Fruit fly (Drosophila melanogaster) whole organism, embryonic: ENCODE results near the gene CG33514.

Source experiments
- ATbp ChIP-seq: fragments of 200-800 bp; sonication (Bioruptor generic); optimal IDR thresholded peaks from 2 replicates; lab custom pipeline; 2017; ENCODE audit warnings: missing biosample characterization, mild to moderate bottlenecking, missing genetic modification characterization, missing genetic modification reagents
- Ada2b ChIP-seq: fragments of 200-800 bp; sonication (Bioruptor generic); IDR thresholded peaks from 2 replicates; pipeline ENCODE4 v1.3.6; 2022; ENCODE audit warnings: missing biosample characterization, missing genetic modification characterization
- Antp ChIP-seq: fragments of 200-800 bp; sonication (Bioruptor generic); optimal IDR thresholded peaks from 3 replicates; lab custom pipeline; 2016; ENCODE audit warnings: missing biosample characterization, missing genetic modification characterization
- Atf3 ChIP-seq: fragments of 200-800 bp; sonication (Bioruptor generic); optimal IDR thresholded peaks from 3 replicates; lab custom pipeline; 2016; ENCODE audit warnings: missing biosample characterization, missing genetic modification characterization
- BtbVII ChIP-seq: fragments of 200-800 bp; sonication (Bioruptor generic); optimal IDR thresholded peaks from 3 replicates; lab custom pipeline; 2017; ENCODE audit warnings: missing biosample characterization, mild to moderate bottlenecking, missing genetic modification characterization
- CG12659 ChIP-seq: fragments of 200-800 bp; sonication (Bioruptor generic); optimal IDR thresholded peaks from 3 replicates; lab custom pipeline; 2017; ENCODE audit warnings: mild to moderate bottlenecking, missing biosample characterization, missing genetic modification reagents, missing genetic modification characterization
- CG15269 ChIP-seq: fragments of 200-800 bp; sonication (Bioruptor generic); optimal IDR thresholded peaks from 2 replicates; lab custom pipeline; 2018; ENCODE audit warnings: missing biosample characterization, mild to moderate bottlenecking, missing genetic modification characterization, moderate library complexity
- CG15514 ChIP-seq: fragments of 200-800 bp; sonication (Bioruptor generic); optimal IDR thresholded peaks from 3 replicates; lab custom pipeline; 2017; ENCODE audit warnings: missing biosample characterization, missing genetic modification characterization, mild to moderate bottlenecking, moderate library complexity, missing genetic modification reagents
- CG1792 ChIP-seq: fragments of 200-800 bp; sonication (Bioruptor generic); optimal IDR thresholded peaks from 2 replicates; lab custom pipeline; 2016; ENCODE audit warnings: missing biosample characterization, missing genetic modification characterization
- CG2120 ChIP-seq: fragments of 200-800 bp; sonication (Bioruptor generic); optimal IDR thresholded peaks from 3 replicates; lab custom pipeline; 2016; ENCODE audit warnings: missing biosample characterization, missing genetic modification characterization
- CG30403 ChIP-seq: fragments of 200-800 bp; sonication (Bioruptor generic); optimal IDR thresholded peaks from 3 replicates; lab custom pipeline; 2016; ENCODE audit warnings: missing biosample characterization, missing genetic modification characterization
- CG31224 ChIP-seq: fragments of 200-800 bp; sonication (Bioruptor generic); IDR thresholded peaks from 2 replicates; pipeline ENCODE4 v1.3.6; 2022; ENCODE audit warnings: missing biosample characterization, missing genetic modification characterization
- CG31441 ChIP-seq: fragments of 200-800 bp; sonication (Bioruptor generic); IDR thresholded peaks from 2 replicates; pipeline ENCODE4 v1.3.6; 2022; ENCODE audit warnings: missing biosample characterization, missing genetic modification characterization
- CG6813 ChIP-seq: fragments of 200-800 bp; sonication (Bioruptor generic); optimal IDR thresholded peaks from 2 replicates; lab custom pipeline; 2017; ENCODE audit warnings: missing biosample characterization, missing genetic modification characterization, mild to moderate bottlenecking, moderate library complexity, missing genetic modification reagents
- CG7357 ChIP-seq: fragments of 200-800 bp; sonication (Bioruptor generic); IDR thresholded peaks from 3 replicates; pipeline ENCODE4 v1.3.6; 2022; ENCODE audit warnings: missing biosample characterization, missing genetic modification characterization
- CG7987 ChIP-seq: fragments of 200-800 bp; sonication (Bioruptor generic); optimal IDR thresholded peaks from 2 replicates; lab custom pipeline; 2018; ENCODE audit warnings: missing biosample characterization, mild to moderate bottlenecking, missing genetic modification characterization, moderate library complexity
- CG8290 ChIP-seq, 3 experiments: fragments of 200-800 bp; sonication (Bioruptor generic); optimal IDR thresholded peaks; 2 replicates each; lab custom pipeline; 2016 to 2019; ENCODE audit warnings: missing biosample characterization in 3 of 3, missing genetic modification characterization in 3 of 3, mild to moderate bottlenecking in 2 of 3, moderate library complexity in 1 of 3
- CG9215 ChIP-seq: fragments of 200-800 bp; sonication (Bioruptor generic); IDR thresholded peaks from 2 replicates; pipeline ENCODE4 v1.3.6; 2022; ENCODE audit warnings: missing biosample characterization, missing genetic modification characterization
- CG9609 ChIP-seq: fragments of 200-800 bp; sonication (Bioruptor generic); optimal IDR thresholded peaks from 3 replicates; lab custom pipeline; 2016; ENCODE audit warnings: missing biosample characterization, missing genetic modification characterization
- CG9797 ChIP-seq: fragments of 200-800 bp; sonication (Bioruptor generic); optimal IDR thresholded peaks from 3 replicates; lab custom pipeline; 2018; ENCODE audit warnings: missing biosample characterization, mild to moderate bottlenecking, missing genetic modification characterization
- CG9817 ChIP-seq: fragments of 200-800 bp; sonication (Bioruptor generic); optimal IDR thresholded peaks from 2 replicates; lab custom pipeline; 2018; ENCODE audit warnings: missing biosample characterization, mild to moderate bottlenecking, missing genetic modification characterization, moderate library complexity
- D ChIP-seq, 2 experiments: fragments of 200-800 bp in 1 of 2; fragments of >200 bp in 1 of 2; sonication (Bioruptor generic) in 1 of 2; optimal IDR thresholded peaks; 2 replicates in 1 of 2; 3 replicates in 1 of 2; lab custom pipeline; 2017; ENCODE audit warnings: mild to moderate bottlenecking in 1 of 2, missing biosample characterization in 1 of 2, missing genetic modification characterization in 1 of 2, missing genetic modification reagents in 1 of 2
- Dref ChIP-seq: fragments of 200-800 bp; sonication (Bioruptor generic); IDR thresholded peaks from 2 replicates; pipeline ENCODE4 v1.3.6; 2022; ENCODE audit warnings: missing biosample characterization, missing genetic modification characterization
- Ets65A ChIP-seq: fragments of 200-800 bp; sonication (Bioruptor generic); peaks from one replicate; lab custom pipeline; 2016; ENCODE audit warnings: missing biosample characterization, missing genetic modification characterization
- HHEX ChIP-seq: fragments of 200-800 bp; sonication (Bioruptor generic); optimal IDR thresholded peaks from 3 replicates; lab custom pipeline; 2017; ENCODE audit warnings: missing biosample characterization, mild to moderate bottlenecking, missing genetic modification characterization, missing genetic modification reagents
- MTF-1 ChIP-seq: fragments of 200-800 bp; sonication (Bioruptor generic); optimal IDR thresholded peaks from 2 replicates; lab custom pipeline; 2018; ENCODE audit warnings: missing biosample characterization, mild to moderate bottlenecking, missing genetic modification characterization, borderline replicate concordance
- Mrtf ChIP-seq: fragments of 200-800 bp; sonication (Bioruptor generic); IDR thresholded peaks from 3 replicates; pipeline ENCODE4 v1.3.6; 2022; ENCODE audit warnings: missing biosample characterization, missing genetic modification characterization
- NC2β ChIP-seq: fragments of 200-800 bp; sonication (Bioruptor generic); optimal IDR thresholded peaks from 2 replicates; lab custom pipeline; 2016; ENCODE audit warnings: missing biosample characterization, missing genetic modification characterization
- NFAT ChIP-seq: fragments of 200-800 bp; sonication (Bioruptor generic); IDR thresholded peaks from 2 replicates; pipeline ENCODE4 v1.3.6; 2022; ENCODE audit warnings: missing biosample characterization, missing genetic modification characterization
- Opbp ChIP-seq: fragments of 200-800 bp; sonication (Bioruptor generic); IDR thresholded peaks from 3 replicates; pipeline ENCODE4 v1.3.6; 2022; ENCODE audit warnings: missing biosample characterization, missing genetic modification characterization; ENCODE audit not compliant: partially characterized antibody
- Pdp1 ChIP-seq, 2 experiments: fragments of 200-800 bp; sonication (Bioruptor generic); optimal IDR thresholded peaks; 3 replicates each; lab custom pipeline; 2016; ENCODE audit warnings: missing biosample characterization in 2 of 2, missing genetic modification characterization in 2 of 2, mild to moderate bottlenecking in 1 of 2, moderate library complexity in 1 of 2
- Xbp1 ChIP-seq: fragments of 200-800 bp; sonication (Bioruptor generic); optimal IDR thresholded peaks from 3 replicates; lab custom pipeline; 2016; ENCODE audit warnings: missing biosample characterization, mild to moderate bottlenecking, missing genetic modification characterization
- ara ChIP-seq: fragments of 200-800 bp; sonication (Bioruptor generic); IDR thresholded peaks from 2 replicates; pipeline ENCODE4 v1.3.6; 2022; ENCODE audit warnings: missing biosample characterization, missing genetic modification characterization
- bab2 ChIP-seq: fragments of 200-800 bp; sonication (Bioruptor generic); optimal IDR thresholded peaks from 2 replicates; lab custom pipeline; 2016; ENCODE audit warnings: missing biosample characterization, missing genetic modification characterization
- bsh ChIP-seq, 2 experiments: fragments of 200-800 bp; sonication (Bioruptor generic); optimal IDR thresholded peaks; 2 replicates each; lab custom pipeline; 2017 to 2018; ENCODE audit warnings: mild to moderate bottlenecking in 2 of 2, missing biosample characterization in 2 of 2, missing genetic modification characterization in 2 of 2, moderate library complexity in 1 of 2
- btn ChIP-seq: fragments of 200-800 bp; sonication (Bioruptor generic); optimal IDR thresholded peaks from 2 replicates; lab custom pipeline; 2016; ENCODE audit warnings: missing biosample characterization, missing genetic modification characterization
- chif ChIP-seq, 2 experiments: fragments of 200-800 bp; sonication (Bioruptor generic); optimal IDR thresholded peaks; 3 replicates each; lab custom pipeline; 2016; ENCODE audit warnings: missing biosample characterization in 2 of 2, missing genetic modification characterization in 2 of 2
- ci ChIP-seq: fragments of 200-800 bp; sonication (Bioruptor generic); IDR thresholded peaks from 3 replicates; pipeline ENCODE4 v1.3.6; 2022; ENCODE audit warnings: missing biosample characterization, missing genetic modification characterization
- dmrt99B ChIP-seq: fragments of 200-800 bp; sonication (Bioruptor generic); optimal IDR thresholded peaks from 2 replicates; lab custom pipeline; 2018; ENCODE audit warnings: missing biosample characterization, mild to moderate bottlenecking, missing genetic modification characterization, moderate library complexity
- emc ChIP-seq: fragments of 200-800 bp; sonication (Bioruptor generic); optimal IDR thresholded peaks from 2 replicates; lab custom pipeline; 2016; ENCODE audit warnings: missing biosample characterization, missing genetic modification characterization
- gcm2 ChIP-seq: fragments of 200-800 bp; sonication (Bioruptor generic); optimal IDR thresholded peaks from 2 replicates; lab custom pipeline; 2016; ENCODE audit warnings: missing biosample characterization, missing genetic modification characterization
- mam ChIP-seq: fragments of 200-800 bp; sonication (Bioruptor generic); optimal IDR thresholded peaks from 3 replicates; lab custom pipeline; 2016; ENCODE audit warnings: missing biosample characterization, missing genetic modification characterization
- nmo ChIP-seq: fragments of 200-800 bp; sonication (Bioruptor generic); optimal IDR thresholded peaks from 2 replicates; lab custom pipeline; 2018; ENCODE audit warnings: missing biosample characterization, mild to moderate bottlenecking, missing genetic modification characterization, moderate library complexity
- org-1 ChIP-seq: fragments of 200-800 bp; sonication (Bioruptor generic); optimal IDR thresholded peaks from 2 replicates; lab custom pipeline; 2017; ENCODE audit warnings: missing biosample characterization, missing genetic modification characterization
- pita ChIP-seq: fragments of 200-800 bp; sonication (Bioruptor generic); optimal IDR thresholded peaks from 2 replicates; lab custom pipeline; 2017; ENCODE audit warnings: missing biosample characterization, mild to moderate bottlenecking, missing genetic modification characterization
- salm ChIP-seq: fragments of 200-800 bp; sonication (Bioruptor generic); optimal IDR thresholded peaks from 2 replicates; lab custom pipeline; 2018; ENCODE audit warnings: missing biosample characterization, mild to moderate bottlenecking, missing genetic modification characterization
- sima ChIP-seq: fragments of 200-800 bp; sonication (Bioruptor generic); optimal IDR thresholded peaks from 2 replicates; lab custom pipeline; 2016; ENCODE audit warnings: missing biosample characterization, missing genetic modification characterization
- slbo ChIP-seq: fragments of 200-800 bp; sonication (Bioruptor generic); IDR thresholded peaks from 2 replicates; pipeline ENCODE4 v1.3.6; 2022; ENCODE audit warnings: missing biosample characterization, missing genetic modification characterization
- unpg ChIP-seq: fragments of 200-800 bp; sonication (Bioruptor generic); optimal IDR thresholded peaks from 3 replicates; lab custom pipeline; 2018; ENCODE audit warnings: missing biosample characterization, mild to moderate bottlenecking, missing genetic modification characterization, moderate library complexity

The CG33514 gene

dm6 chr3L:4353657-4354075, 11.6 kb upstream of the CG33514 start (continued):
- peak; percentile 24 for TF ChIP-seq CG12659 (GFP tag; lab: Kevin White, UChicago)
- TF ChIP-seq CG9817 (tag; lab: Kevin White, UChicago): peak; percentile 38
- no peak for TF ChIP-seq Dref (GFP tag; lab: Robert Waterston, UW)
- peak; percentile 20 for TF ChIP-seq bab2 (GFP tag; lab: Kevin White, UChicago)
- peak; percentile 28 for TF ChIP-seq CG15514 (GFP tag; lab: Kevin White, UChicago)
- no peak; the same call in 1 of the 2 replicates for TF ChIP-seq slbo (GFP tag; lab: Robert Waterston, UW)
- TF ChIP-seq dmrt99B (tag; lab: Kevin White, UChicago): peak; percentile 75
- TF ChIP-seq Opbp (GFP tag; lab: Robert Waterston, UW): no peak
- TF ChIP-seq NC2β (GFP tag; lab: Kevin White, UChicago): peak; percentile 19
- peak; percentile 11 for TF ChIP-seq BtbVII
- TF ChIP-seq MTF-1: no peak
- TF ChIP-seq sima (GFP tag; lab: Kevin White, UChicago): no peak
- TF ChIP-seq CG15269 (tag; lab: Kevin White, UChicago): peak; percentile 29
- TF ChIP-seq CG9797 (GFP tag; lab: Kevin White, UChicago): no peak
- TF ChIP-seq CG31441 (GFP tag; lab: Robert Waterston, UW): peak; percentile 53
- TF ChIP-seq org-1 (GFP tag; lab: Kevin White, UChicago): peak; percentile 26
- no peak for TF ChIP-seq pita
- peak; percentile 89 for TF ChIP-seq Ets65A
- peak; percentile 60 for TF ChIP-seq CG2120
- peak; percentile 22 for TF ChIP-seq CG1792 (GFP tag; lab: Kevin White, UChicago)
- TF ChIP-seq nmo (GFP tag; lab: Kevin White, UChicago): peak; percentile 7
- peak; percentile 5 for TF ChIP-seq CG9609 (GFP tag; lab: Kevin White, UChicago)
- peak; percentile 5 for TF ChIP-seq Xbp1
- no peak for TF ChIP-seq gcm2 (GFP tag; lab: Kevin White, UChicago)
- peak; percentile 56; the same call in 1 of the 2 replicates for TF ChIP-seq NFAT (GFP tag; lab: Robert Waterston, UW)
- peak; percentile 21 for TF ChIP-seq Atf3 (GFP tag; lab: Kevin White, UChicago)
- peak; percentile 31 for TF ChIP-seq HHEX (GFP tag; lab: Kevin White, UChicago)
- TF ChIP-seq CG6813 (GFP tag; lab: Kevin White, UChicago): peak; percentile 49
- peak; percentile 65; the same call in 2 of the 3 replicates for TF ChIP-seq ci (GFP tag; lab: Robert Waterston, UW)
- TF ChIP-seq ara (GFP tag; lab: Robert Waterston, UW): 0 out of 2 replicates have a peak, but pooled peaks have one; percentile 29
- peak; percentile 69 for TF ChIP-seq ATbp (GFP tag; lab: Kevin White, UChicago)
- peak; percentile 60 for TF ChIP-seq CG7987 (GFP tag; lab: Kevin White, UChicago)
- TF ChIP-seq unpg: peak; percentile 17
- no peak for TF ChIP-seq CG9215 (GFP tag; lab: Robert Waterston, UW)
- TF ChIP-seq CG30403 (GFP tag; lab: Kevin White, UChicago): peak; percentile 39
- TF ChIP-seq chif (GFP tag; optimal IDR thresholded peaks at IDR 0.05; lab: Kevin White, UChicago): peak in 1 of 2 experiments; percentile 19
- TF ChIP-seq btn: no peak
- TF ChIP-seq D (optimal IDR thresholded peaks at IDR 0.05; lab: Kevin White, UChicago): no peak
- peak; percentile 42 for TF ChIP-seq D (GFP tag; optimal IDR thresholded peaks at IDR 0.05; lab: Kevin White, UChicago)
- peak; percentile 62 for TF ChIP-seq Antp (GFP tag; lab: Kevin White, UChicago)
- TF ChIP-seq emc: no peak
- TF ChIP-seq CG8290 (GFP tag; optimal IDR thresholded peaks at IDR 0.05; lab: Kevin White, UChicago): no peak
- peak in 1 of 2 experiments; percentile 77 for TF ChIP-seq CG8290 (tag; optimal IDR thresholded peaks at IDR 0.05; lab: Kevin White, UChicago)
- peak in 1 of 2 experiments; percentile 8 for TF ChIP-seq bsh (GFP tag; optimal IDR thresholded peaks at IDR 0.05; lab: Kevin White, UChicago)
- 0 out of 3 replicates have a peak, but pooled peaks have one; percentile 20 for TF ChIP-seq Mrtf
- peak; percentile 34; the same call in 1 of the 2 replicates for TF ChIP-seq Ada2b (GFP tag; lab: Robert Waterston, UW)
- TF ChIP-seq CG7357 (GFP tag; lab: Robert Waterston, UW): 0 out of 3 replicates have a peak, but pooled peaks have one; percentile 11
- TF ChIP-seq Pdp1 (GFP tag; optimal IDR thresholded peaks at IDR 0.05; lab: Kevin White, UChicago): peak; percentile 19 to 43
- TF ChIP-seq salm (tag; lab: Kevin White, UChicago): no peak
- peak; percentile 13 for TF ChIP-seq mam (GFP tag; lab: Kevin White, UChicago)
- TF ChIP-seq CG31224 (GFP tag; lab: Robert Waterston, UW): no peak
